ENCODE assay signal across 1 fruit fly cellular context in the genomic region with DNA sequence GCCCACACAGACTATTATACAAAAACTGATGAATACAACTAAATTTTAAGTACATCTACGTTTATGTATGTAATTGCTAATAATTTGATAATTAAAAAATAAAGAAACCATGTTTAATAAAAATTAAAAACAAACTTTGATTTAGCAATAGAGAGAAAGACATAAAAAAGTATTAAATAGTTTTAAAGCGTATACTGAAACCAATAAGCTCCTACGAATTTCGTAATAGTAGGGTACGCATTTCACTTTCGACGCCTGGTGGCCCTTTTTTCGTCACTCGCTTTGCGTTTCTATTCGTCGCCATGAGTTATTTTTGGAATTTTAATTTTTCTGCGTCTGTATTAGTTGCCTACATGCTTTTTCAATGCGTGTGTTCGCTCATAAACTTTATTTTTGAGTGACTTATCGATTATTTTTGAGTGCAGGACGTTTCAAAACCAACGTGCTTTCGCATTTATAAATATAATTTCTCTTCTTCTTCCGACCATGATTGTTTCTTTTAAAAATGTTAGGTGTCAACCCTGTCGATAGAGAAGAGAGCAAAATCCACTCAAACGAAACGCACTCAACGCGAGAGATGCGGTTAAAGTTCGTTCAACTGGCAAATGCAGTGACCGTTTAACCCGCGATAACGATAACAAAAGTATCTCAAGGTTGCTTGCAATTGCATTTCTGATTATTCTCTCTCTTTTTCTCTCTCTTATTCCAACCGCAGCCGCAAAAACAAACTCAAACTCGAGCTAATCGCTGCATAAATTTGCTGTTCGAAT.
A peak's percentile ranks its signal among the peaks of the same experiment; 100 is the strongest.
TF ChIP-seq lines count a peak whose summit lies in the region.

A gene (plus strand): TSS at position 569 of the 770 bp plus-strand sequence.

TF ChIP-seq in whole organism, embryonic, 481 proteins besides CTCF, POLR2A, EP300 and RAD21 (continued from another document):
- TF ChIP-seq chif (GFP tag; optimal IDR thresholded peaks at IDR 0.05; lab: Kevin White, UChicago) (peak in 1 of 2 experiments; percentile 30), Nf-YA (GFP tag; IDR thresholded peaks at IDR 0.05; lab: Robert Waterston, UW) (peak; percentile 75), odd (GFP tag; optimal IDR thresholded peaks at IDR 0.05; lab: Kevin White, UChicago) (peak; percentile 76), Gug (GFP tag; IDR thresholded peaks at IDR 0.05; lab: Robert Waterston, UW) (0 out of 4 replicates have a peak, but pooled peaks have one; percentile 53), emc (GFP tag; optimal IDR thresholded peaks at IDR 0.05; lab: Kevin White, UChicago) (no peak), twi (tag; optimal IDR thresholded peaks at IDR 0.05; lab: Kevin White, UChicago) (peak; percentile 56), psq (GFP tag; optimal IDR thresholded peaks at IDR 0.05; lab: Kevin White, UChicago) (peak; percentile 88), Aef1 (GFP tag; IDR thresholded peaks at IDR 0.05; lab: Robert Waterston, UW) (peak; percentile 57), sim (GFP tag; IDR thresholded peaks at IDR 0.05; lab: Robert Waterston, UW) (peak; percentile 71), grn (GFP tag; optimal IDR thresholded peaks at IDR 0.05; lab: Kevin White, UChicago) (no peak), slou (GFP tag; optimal IDR thresholded peaks at IDR 0.05; lab: Kevin White, UChicago) (peak; percentile 62), caup (GFP tag; optimal IDR thresholded peaks at IDR 0.05; lab: Kevin White, UChicago; ENCODE audit: severe bottlenecking) (peak; percentile 78), maf-S (GFP tag; optimal IDR thresholded peaks at IDR 0.05; lab: Kevin White, UChicago) (no peak), Fer3 (tag; optimal IDR thresholded peaks at IDR 0.05; lab: Kevin White, UChicago) (peak; percentile 82), Hsf (GFP tag; optimal IDR thresholded peaks at IDR 0.05; lab: Kevin White, UChicago) (peak; percentile 74), br (optimal IDR thresholded peaks at IDR 0.05; lab: Kevin White, UChicago) (no peak), CG1529 (GFP tag; optimal IDR thresholded peaks at IDR 0.05; lab: Kevin White, UChicago) (no peak), CG8281 (tag; optimal IDR thresholded peaks at IDR 0.05; lab: Kevin White, UChicago) (peak; percentile 49), Hr78 (GFP tag; optimal IDR thresholded peaks at IDR 0.05; lab: Kevin White, UChicago) (peak in 1 of 2 experiments; percentile 96), CG15011 (GFP tag; optimal IDR thresholded peaks at IDR 0.05; lab: Kevin White, UChicago) (peak; percentile 66), H15 (GFP tag; IDR thresholded peaks at IDR 0.05; lab: Robert Waterston, UW) (peak; percentile 72), CG11093 (GFP tag; IDR thresholded peaks at IDR 0.05; lab: Robert Waterston, UW) (0 out of 3 replicates have a peak, but pooled peaks have one; percentile 69), CG2129 (GFP tag; IDR thresholded peaks at IDR 0.05; lab: Robert Waterston, UW; ENCODE audit: partially characterized antibody) (0 out of 2 replicates have a peak, but pooled peaks have one; percentile 15), BtbVII (GFP tag; optimal IDR thresholded peaks at IDR 0.05; lab: Kevin White, UChicago) (peak; percentile 76), NK7.1 (GFP tag; optimal IDR thresholded peaks at IDR 0.05; lab: Kevin White, UChicago) (no peak), CG14014 (GFP tag; IDR thresholded peaks at IDR 0.05; lab: Robert Waterston, UW) (peak; percentile 91), eyg (GFP tag; optimal IDR thresholded peaks at IDR 0.05; lab: Kevin White, UChicago) (no peak), Trl (optimal IDR thresholded peaks at IDR 0.05; lab: Kevin White, UChicago) (peak; percentile 54 to 55), Trl (GFP tag; optimal IDR thresholded peaks at IDR 0.05; lab: Kevin White, UChicago) (peak; percentile 36), sna (GFP tag; IDR thresholded peaks at IDR 0.05; lab: Robert Waterston, UW; ENCODE audit: partially characterized antibody) (peak; percentile 91), CkIIα-i1 (GFP tag; IDR thresholded peaks at IDR 0.05; lab: Robert Waterston, UW) (no peak), sc (optimal IDR thresholded peaks at IDR 0.05; lab: Kevin White, UChicago) (no peak), sc (GFP tag; optimal IDR thresholded peaks at IDR 0.05; lab: Kevin White, UChicago) (no peak), sr (GFP tag; IDR thresholded peaks at IDR 0.05; lab: Robert Waterston, UW) (no peak), CG13894 (tag; optimal IDR thresholded peaks at IDR 0.05; lab: Kevin White, UChicago) (peak; percentile 71), nmo (GFP tag; optimal IDR thresholded peaks at IDR 0.05; lab: Kevin White, UChicago) (peak; percentile 93), sisA (GFP tag; IDR thresholded peaks at IDR 0.05; lab: Robert Waterston, UW) (peak; percentile 73; the same call in 1 of the 2 replicates), az2 (GFP tag; optimal IDR thresholded peaks at IDR 0.05; lab: Kevin White, UChicago) (peak; percentile 77), Sin3A (optimal IDR thresholded peaks at IDR 0.05; lab: Kevin White, UChicago) (no peak), Ptx1 (GFP tag; IDR thresholded peaks at IDR 0.05; lab: Robert Waterston, UW) (peak; percentile 88), abd-A (tag; optimal IDR thresholded peaks at IDR 0.05; lab: Kevin White, UChicago) (peak; percentile 64), CG12391 (tag; optimal IDR thresholded peaks at IDR 0.05; lab: Kevin White, UChicago) (peak; percentile 48), CG11085 (GFP tag; IDR thresholded peaks at IDR 0.05; lab: Robert Waterston, UW) (peak; percentile 71), CG4730 (GFP tag; IDR thresholded peaks at IDR 0.05; lab: Robert Waterston, UW) (peak; percentile 69), Hmx (GFP tag; optimal IDR thresholded peaks at IDR 0.05; lab: Kevin White, UChicago) (peak; percentile 56), CG10431 (GFP tag; optimal IDR thresholded peaks at IDR 0.05; lab: Kevin White, UChicago) (peak; percentile 77), NfI (GFP tag; optimal IDR thresholded peaks at IDR 0.05; lab: Kevin White, UChicago) (peak; percentile 66), sob (GFP tag; IDR thresholded peaks at IDR 0.05; lab: Robert Waterston, UW) (peak; percentile 81), tx (GFP tag; optimal IDR thresholded peaks at IDR 0.05; lab: Kevin White, UChicago) (peak; percentile 48), jigr1 (GFP tag; IDR thresholded peaks at IDR 0.05; lab: Robert Waterston, UW) (0 out of 3 replicates have a peak, but pooled peaks have one; percentile 26), CG11696 (GFP tag; IDR thresholded peaks at IDR 0.05; lab: Robert Waterston, UW) (peak; percentile 60), ken (GFP tag; IDR thresholded peaks at IDR 0.05; lab: Robert Waterston, UW) (peak; percentile 68; the same call in 2 of the 3 replicates), CG32532 (GFP tag; IDR thresholded peaks at IDR 0.05; lab: Robert Waterston, UW) (peak; percentile 90), CG2116 (GFP tag; optimal IDR thresholded peaks at IDR 0.05; lab: Kevin White, UChicago) (peak; percentile 77), tll (GFP tag; optimal IDR thresholded peaks at IDR 0.05; lab: Kevin White, UChicago) (no peak), stc (GFP tag; IDR thresholded peaks at IDR 0.05; lab: Robert Waterston, UW) (peak; percentile 94), HmgD (GFP tag; optimal IDR thresholded peaks at IDR 0.05; lab: Kevin White, UChicago) (no peak), Deaf1 (tag; optimal IDR thresholded peaks at IDR 0.05; lab: Kevin White, UChicago) (peak; percentile 69), CG6854 (GFP tag; optimal IDR thresholded peaks at IDR 0.05; lab: Kevin White, UChicago) (peak; percentile 58), insv (GFP tag; optimal IDR thresholded peaks at IDR 0.05; lab: Kevin White, UChicago) (peak in 1 of 2 experiments; percentile 35), CG30020 (tag; optimal IDR thresholded peaks at IDR 0.05; lab: Kevin White, UChicago) (peak; percentile 51), HLH3B (GFP tag; IDR thresholded peaks at IDR 0.05; lab: Robert Waterston, UW) (peak; percentile 78), CG13123 (GFP tag; optimal IDR thresholded peaks at IDR 0.05; lab: Kevin White, UChicago) (peak; percentile 4), CG16813 (GFP tag; IDR thresholded peaks at IDR 0.05; lab: Robert Waterston, UW; ENCODE audit: partially characterized antibody) (peak; percentile 68; the same call in 2 of the 3 replicates), Dll (GFP tag; IDR thresholded peaks at IDR 0.05; lab: Robert Waterston, UW; ENCODE audit: partially characterized antibody) (peak; percentile 66; the same call in 3 of the 4 replicates), corto (GFP tag; optimal IDR thresholded peaks at IDR 0.05; lab: Kevin White, UChicago) (peak; percentile 40), CG1233 (GFP tag; optimal IDR thresholded peaks at IDR 0.05; lab: Kevin White, UChicago) (peak; percentile 80), CG2875 (GFP tag; optimal IDR thresholded peaks at IDR 0.05; lab: Kevin White, UChicago) (peak; percentile 77), CG12769 (tag; optimal IDR thresholded peaks at IDR 0.05; lab: Kevin White, UChicago) (peak; percentile 13), kay (GFP tag; optimal IDR thresholded peaks at IDR 0.05; lab: Kevin White, UChicago) (peak; percentile 73), vvl (GFP tag; IDR thresholded peaks at IDR 0.05; lab: Robert Waterston, UW) (peak; percentile 94), Hr3 (GFP tag; optimal IDR thresholded peaks at IDR 0.05; lab: Kevin White, UChicago) (no peak), zen2 (GFP tag; IDR thresholded peaks at IDR 0.05; lab: Robert Waterston, UW; ENCODE audit: partially characterized antibody) (peak; percentile 89), tgo (GFP tag; IDR thresholded peaks at IDR 0.05; lab: Robert Waterston, UW) (peak; percentile 88), MESR4 (GFP tag; optimal IDR thresholded peaks at IDR 0.05; lab: Kevin White, UChicago) (peak; percentile 13), jing (GFP tag; optimal IDR thresholded peaks at IDR 0.05; lab: Kevin White, UChicago) (no peak), CG12299 (tag; optimal IDR thresholded peaks at IDR 0.05; lab: Kevin White, UChicago) (peak; percentile 66), Usf (GFP tag; optimal IDR thresholded peaks at IDR 0.05; lab: Kevin White, UChicago) (no peak), CG5180 (GFP tag; optimal IDR thresholded peaks at IDR 0.05; lab: Kevin White, UChicago) (peak; percentile 69), fd64A (GFP tag; optimal IDR thresholded peaks at IDR 0.05; lab: Kevin White, UChicago) (no peak), pfk (GFP tag; optimal IDR thresholded peaks at IDR 0.05; lab: Kevin White, UChicago) (no peak), C15 (GFP tag; IDR thresholded peaks at IDR 0.05; lab: Robert Waterston, UW) (0 out of 3 replicates have a peak, but pooled peaks have one; percentile 48), CG16779 (GFP tag; IDR thresholded peaks at IDR 0.05; lab: Robert Waterston, UW) (no peak), CG10321 (GFP tag; IDR thresholded peaks at IDR 0.05; lab: Robert Waterston, UW) (no peak), CG8388 (GFP tag; optimal IDR thresholded peaks at IDR 0.05; lab: Kevin White, UChicago) (peak; percentile 89), CG5245 (GFP tag; optimal IDR thresholded peaks at IDR 0.05; lab: Kevin White, UChicago) (peak; percentile 67), Xrp1 (GFP tag; IDR thresholded peaks at IDR 0.05; lab: Robert Waterston, UW) (peak; percentile 94), YL-1 (GFP tag; optimal IDR thresholded peaks at IDR 0.05; lab: Kevin White, UChicago) (peak; percentile 49), Spps (tag; optimal IDR thresholded peaks at IDR 0.05; lab: Kevin White, UChicago) (peak; percentile 84), Bdp1 (GFP tag; optimal IDR thresholded peaks at IDR 0.05; lab: Kevin White, UChicago) (no peak), Lpt (GFP tag; optimal IDR thresholded peaks at IDR 0.05; lab: Kevin White, UChicago) (no peak)
